Worm (Caenorhabditis elegans): ENCODE results near the gene clx-1.

Gene clx-1

DNA sequence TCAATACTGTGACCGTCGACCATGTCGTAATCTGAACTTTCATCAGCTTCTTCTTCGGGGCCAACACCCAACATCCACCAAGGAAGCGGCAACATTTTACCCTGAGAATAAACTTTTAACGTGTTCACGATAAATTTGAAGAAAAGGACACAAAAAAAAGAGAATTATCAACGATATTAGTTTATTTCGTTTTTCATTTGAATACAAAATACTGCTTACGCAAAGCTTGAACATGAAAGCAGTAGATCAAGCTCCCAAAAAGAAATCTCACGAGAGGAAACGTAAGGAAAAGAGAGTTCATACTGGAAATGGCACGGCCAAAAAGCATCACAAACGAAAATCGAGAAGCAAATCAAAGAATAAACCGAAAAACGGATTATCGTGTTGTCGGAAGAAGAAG lies 29.3 kb downstream of the clx-1 start, which contains the start of the genes C46A5.6 and C46A5.1:
Gene C46A5.6 (minus strand): TSS at position 101 of the 400 bp plus-strand sequence.
Gene C46A5.1 (plus strand): TSS at position 184 of the 400 bp plus-strand sequence.
- TF ChIP-seq dpl-1 (GFP tag; optimal IDR thresholded peaks at IDR 0.05), result no peak
- no peak for TF ChIP-seq repo-1 (tag; optimal IDR thresholded peaks at IDR 0.05)
- no peak for TF ChIP-seq zfh-2 (GFP tag; conservative IDR thresholded peaks at IDR 0.05)
- TF ChIP-seq B0035.1 (tag; optimal IDR thresholded peaks at IDR 0.05), result no peak
- no peak for TF ChIP-seq snpc-4 (GFP tag; optimal IDR thresholded peaks at IDR 0.05)
- no peak for TF ChIP-seq snpc-4 (tag; optimal IDR thresholded peaks at IDR 0.05)
- TF ChIP-seq let-526 (GFP tag; IDR thresholded peaks at IDR 0.05), result no peak
- TF ChIP-seq ets-4 (GFP tag; optimal IDR thresholded peaks at IDR 0.05), result no peak
- no peak for TF ChIP-seq nfya-1 (tag; optimal IDR thresholded peaks at IDR 0.05; ENCODE audit: borderline replicate concordance, insufficient read depth)
- TF ChIP-seq ztf-26 (tag; optimal IDR thresholded peaks at IDR 0.05), result no peak
- no peak for TF ChIP-seq ztf-6 (GFP tag; IDR thresholded peaks at IDR 0.05)
- TF ChIP-seq unc-130 (GFP tag; optimal IDR thresholded peaks at IDR 0.05), result no peak
- no peak for TF ChIP-seq lsy-27 (tag; optimal IDR thresholded peaks at IDR 0.05; ENCODE audit: borderline replicate concordance, insufficient read depth)
- no peak for TF ChIP-seq bed-2 (GFP tag; IDR thresholded peaks at IDR 0.05)
- TF ChIP-seq tbx-9 (tag; optimal IDR thresholded peaks at IDR 0.05; ENCODE audit: borderline replicate concordance), result no peak
- TF ChIP-seq madf-10 (tag; optimal IDR thresholded peaks at IDR 0.05), result no peak
- no peak for TF ChIP-seq somi-1 (GFP tag; optimal IDR thresholded peaks at IDR 0.05)

DNA sequence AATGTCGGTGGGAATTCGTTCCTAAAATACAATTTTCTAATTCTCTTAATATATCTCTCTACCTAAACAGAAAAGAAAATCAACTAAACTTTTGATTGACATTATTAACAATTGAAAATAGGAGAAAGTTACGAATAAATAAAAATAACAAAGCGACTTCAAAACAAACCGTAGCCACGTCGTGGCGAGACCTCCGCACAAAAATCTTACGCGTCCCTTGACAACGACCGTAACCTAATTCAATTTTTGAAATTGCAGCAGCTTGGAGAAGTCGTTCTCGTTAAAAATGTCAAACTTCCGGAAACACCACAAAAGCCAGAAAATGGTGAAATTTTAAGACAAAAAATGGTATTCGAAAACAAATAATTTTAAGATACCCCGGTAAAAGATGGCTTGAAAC lies 29.9 kb downstream of the clx-1 start:
- TF ChIP-seq lin-54 (GFP tag; optimal IDR thresholded peaks at IDR 0.05) (peak; percentile 63), lsl-1 (GFP tag; optimal IDR thresholded peaks at IDR 0.05) (peak; percentile 93), lin-26 (GFP tag; IDR thresholded peaks at IDR 0.05) (no peak), madf-6 (GFP tag; IDR thresholded peaks at IDR 0.05) (peak; percentile 92), nfya-2 (GFP tag; IDR thresholded peaks at IDR 0.05) (no peak), xnd-1 (tag; optimal IDR thresholded peaks at IDR 0.05) (peak; percentile 91), snpc-1.3 (tag; optimal IDR thresholded peaks at IDR 0.05; ENCODE audit: insufficient read depth) (peak; percentile 28), F33H1.4 (GFP tag; IDR thresholded peaks at IDR 0.05) (peak; percentile 93), snpc-4 (GFP tag; optimal IDR thresholded peaks at IDR 0.05) (no peak), snpc-4 (tag; optimal IDR thresholded peaks at IDR 0.05) (peak in 2 of 4 experiments; percentile 24 to 25), D2030.7 (GFP tag; IDR thresholded peaks at IDR 0.05) (0 out of 2 replicates have a peak, but pooled peaks have one; percentile 17), ceh-91 (GFP tag; IDR thresholded peaks at IDR 0.05) (no peak), madf-8 (GFP tag; conservative IDR thresholded peaks at IDR 0.05) (peak; percentile 58), snpc-3.4 (tag; optimal IDR thresholded peaks at IDR 0.05) (peak; percentile 3), F49E8.2 (tag; optimal IDR thresholded peaks at IDR 0.05; ENCODE audit: insufficient read depth) (peak; percentile 39)

DNA sequence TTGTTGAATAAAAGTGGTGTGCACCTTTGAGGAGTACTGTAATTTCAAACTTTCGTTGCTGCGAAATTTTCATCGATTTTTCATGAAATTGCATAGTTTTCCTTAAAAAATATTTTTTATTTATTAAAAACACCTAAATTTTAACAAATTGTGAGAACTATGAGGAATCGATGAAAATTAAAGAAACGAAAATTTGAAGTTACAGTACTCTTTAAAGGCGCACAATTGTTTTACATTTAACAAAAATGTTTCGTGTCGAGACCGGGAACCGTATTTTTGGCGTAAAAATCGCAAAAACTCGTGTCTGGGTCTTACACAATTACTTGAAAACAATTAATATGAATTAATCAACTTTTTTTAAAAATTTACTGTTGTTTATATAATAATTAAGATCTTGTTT lies 35.7 kb downstream of the clx-1 start, which contains the start of gene rdl-1:
Gene rdl-1 (minus strand): TSS at position 101 of the 400 bp plus-strand sequence.
- TF ChIP-seq lsl-1 (GFP tag; optimal IDR thresholded peaks at IDR 0.05) (peak; percentile 38), gei-17 (GFP tag; optimal IDR thresholded peaks at IDR 0.05) (no peak), lag-1 (GFP tag; IDR thresholded peaks at IDR 0.05) (no peak), F10E7.11 (tag; optimal IDR thresholded peaks at IDR 0.05) (no peak), B0261.1 (tag; optimal IDR thresholded peaks at IDR 0.05) (no peak)

DNA sequence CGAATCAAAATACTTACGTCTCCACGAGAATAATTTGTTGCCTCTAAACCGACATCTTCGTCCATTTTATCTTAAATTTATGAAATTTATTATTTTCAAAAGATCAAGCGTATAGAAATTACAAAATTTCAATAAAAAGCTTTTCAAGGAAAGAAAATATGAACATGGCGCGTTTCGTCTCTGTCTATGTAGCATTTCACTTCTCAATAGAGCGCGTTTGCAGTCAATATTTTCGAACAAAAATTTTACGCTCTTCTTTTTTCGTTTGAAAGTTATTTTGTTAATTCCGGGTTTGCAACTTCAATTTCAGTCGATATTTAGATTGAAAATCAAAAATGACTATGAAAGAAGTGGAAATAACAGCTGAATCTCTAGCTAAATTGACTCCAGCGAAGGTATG lies 39.8 kb downstream of the clx-1 start, which contains the start of the genes hcf-1 and swd-2.2:
Gene hcf-1 (minus strand): TSS at position 70 of the 400 bp plus-strand sequence.
Gene swd-2.2 (plus strand): TSS at position 206 of the 400 bp plus-strand sequence.
- no peak for TF ChIP-seq rpc-1 (optimal IDR thresholded peaks at IDR 0.05)
- no peak for TF ChIP-seq rpc-1 (tag; optimal IDR thresholded peaks at IDR 0.05)
- peak; percentile 33 for TF ChIP-seq F23B12.7 (tag; optimal IDR thresholded peaks at IDR 0.05; ENCODE audit: insufficient read depth)
- TF ChIP-seq lsl-1 (GFP tag; optimal IDR thresholded peaks at IDR 0.05), result peak; percentile 42
- no peak for TF ChIP-seq ztf-26 (tag; optimal IDR thresholded peaks at IDR 0.05)
- peak; percentile 23 for TF ChIP-seq dpl-1 (GFP tag; optimal IDR thresholded peaks at IDR 0.05)
- TF ChIP-seq ama-1 (optimal IDR thresholded peaks at IDR 0.05), result no peak
- TF ChIP-seq ama-1 (GFP tag; optimal IDR thresholded peaks at IDR 0.05), result no peak
- TF ChIP-seq dpff-1 (tag; optimal IDR thresholded peaks at IDR 0.05), result no peak
- TF ChIP-seq rec-8 (tag; optimal IDR thresholded peaks at IDR 0.05), result no peak
- TF ChIP-seq F37B4.10 (GFP tag; IDR thresholded peaks at IDR 0.05), result no peak
- TF ChIP-seq xnd-1 (tag; optimal IDR thresholded peaks at IDR 0.05), result no peak
- TF ChIP-seq mes-4 (tag; optimal IDR thresholded peaks at IDR 0.05), result no peak
- no peak for TF ChIP-seq ceh-27 (GFP tag; optimal IDR thresholded peaks at IDR 0.05)
